Fruit fly (Drosophila melanogaster) whole organism, embryonic: Measurements from ENCODE around the gene SmD2.
A peak's percentile ranks its signal among the peaks of the same experiment; 100 is the strongest.

ENCODE experiments used
- Adf1 ChIP-seq: fragments of 200-800 bp; sonication (Bioruptor generic); IDR thresholded peaks from 2 replicates; pipeline ENCODE4 v1.3.6; 2022; ENCODE audit warnings: missing biosample characterization, missing genetic modification characterization
- Atf3 ChIP-seq: fragments of 200-800 bp; sonication (Bioruptor generic); optimal IDR thresholded peaks from 3 replicates; lab custom pipeline; 2016; ENCODE audit warnings: missing biosample characterization, missing genetic modification characterization
- Bgb ChIP-seq: fragments of 200-800 bp; sonication (Bioruptor generic); IDR thresholded peaks from 2 replicates; pipeline ENCODE4 v1.3.6; 2022; ENCODE audit warnings: missing biosample characterization, missing genetic modification characterization; ENCODE audit not compliant: partially characterized antibody
- CG11398 ChIP-seq: fragments of 200-800 bp; sonication (Bioruptor generic); optimal IDR thresholded peaks from 2 replicates; lab custom pipeline; 2016; ENCODE audit warnings: missing biosample characterization, missing genetic modification characterization
- CG12219 ChIP-seq: fragments of 200-800 bp; sonication (Bioruptor generic); optimal IDR thresholded peaks from 3 replicates; lab custom pipeline; 2018; ENCODE audit warnings: missing biosample characterization, mild to moderate bottlenecking, missing genetic modification characterization
- CG13123 ChIP-seq: fragments of 200-800 bp; sonication (Bioruptor generic); optimal IDR thresholded peaks from 2 replicates; lab custom pipeline; 2016; ENCODE audit warnings: missing biosample characterization, missing genetic modification characterization
- CG14710 ChIP-seq: fragments of 200-800 bp; sonication (Bioruptor generic); optimal IDR thresholded peaks from 3 replicates; lab custom pipeline; 2019; ENCODE audit warnings: missing biosample characterization, mild to moderate bottlenecking, missing genetic modification characterization, moderate library complexity
- CG14860 ChIP-seq: fragments of 200-800 bp; sonication (Bioruptor generic); IDR thresholded peaks from 3 replicates; pipeline ENCODE4 v1.3.6; 2022; ENCODE audit warnings: missing biosample characterization, missing genetic modification characterization; ENCODE audit not compliant: partially characterized antibody
- CG16813 ChIP-seq: fragments of 200-800 bp; sonication (Bioruptor generic); IDR thresholded peaks from 3 replicates; pipeline ENCODE4 v1.3.6; 2022; ENCODE audit warnings: missing biosample characterization, missing genetic modification characterization; ENCODE audit not compliant: partially characterized antibody
- CG17829 ChIP-seq: fragments of 200-800 bp; optimal IDR thresholded peaks from 2 replicates; lab custom pipeline; 2019; ENCODE audit warnings: missing biosample characterization, mild to moderate bottlenecking, missing genetic modification characterization, moderate library complexity
- CG17912 ChIP-seq: fragments of 200-800 bp; sonication (Bioruptor generic); optimal IDR thresholded peaks from 2 replicates; lab custom pipeline; 2018; ENCODE audit warnings: missing biosample characterization, mild to moderate bottlenecking, missing genetic modification characterization
- CG18011 ChIP-seq: fragments of 200-800 bp; sonication (Bioruptor generic); optimal IDR thresholded peaks from 2 replicates; lab custom pipeline; 2017; ENCODE audit warnings: missing biosample characterization, missing genetic modification characterization, mild to moderate bottlenecking, moderate library complexity, missing genotype
- CG18476 ChIP-seq: fragments of 200-800 bp; sonication (Bioruptor generic); optimal IDR thresholded peaks from 2 replicates; lab custom pipeline; 2016; ENCODE audit warnings: missing biosample characterization, mild to moderate bottlenecking, missing genetic modification characterization
- CG34376 ChIP-seq: fragments of 200-800 bp; sonication (Bioruptor generic); optimal IDR thresholded peaks from 2 replicates; lab custom pipeline; 2018; ENCODE audit warnings: missing biosample characterization, mild to moderate bottlenecking, missing genetic modification characterization
- CG9609 ChIP-seq: fragments of 200-800 bp; sonication (Bioruptor generic); optimal IDR thresholded peaks from 3 replicates; lab custom pipeline; 2016; ENCODE audit warnings: missing biosample characterization, missing genetic modification characterization
- CoRest ChIP-seq: fragments of 200-800 bp; sonication (Bioruptor generic); optimal IDR thresholded peaks from 3 replicates; lab custom pipeline; 2018; ENCODE audit warnings: missing biosample characterization, mild to moderate bottlenecking, missing genetic modification characterization, moderate library complexity
- Dip2 ChIP-seq: fragments of 200-800 bp; sonication (Bioruptor generic); IDR thresholded peaks from 2 replicates; pipeline ENCODE4 v1.3.6; 2022; ENCODE audit warnings: missing biosample characterization, missing genetic modification characterization
- Dll ChIP-seq: fragments of 200-800 bp; sonication (Bioruptor generic); IDR thresholded peaks from 4 replicates; pipeline ENCODE4 v1.3.6; 2022; ENCODE audit warnings: missing biosample characterization, missing genetic modification characterization; ENCODE audit not compliant: partially characterized antibody
- E2f1 ChIP-seq: fragments of 200-800 bp; sonication (Bioruptor generic); IDR thresholded peaks from 2 replicates; pipeline ENCODE4 v1.3.6; 2022; ENCODE audit warnings: missing biosample characterization, missing genetic modification characterization
- E2f2 ChIP-seq: fragments of 200-800 bp; sonication (Bioruptor generic); IDR thresholded peaks from 2 replicates; pipeline ENCODE4 v1.3.6; 2022; ENCODE audit warnings: missing biosample characterization, missing genetic modification characterization
- Ets97D ChIP-seq: fragments of 200-800 bp; sonication (Bioruptor generic); optimal IDR thresholded peaks from 3 replicates; lab custom pipeline; 2016; ENCODE audit warnings: missing biosample characterization, missing genetic modification characterization
- HHEX ChIP-seq: fragments of 200-800 bp; sonication (Bioruptor generic); optimal IDR thresholded peaks from 3 replicates; lab custom pipeline; 2017; ENCODE audit warnings: missing biosample characterization, mild to moderate bottlenecking, missing genetic modification characterization, missing genetic modification reagents
- HLH54F ChIP-seq: fragments of 200-800 bp; sonication (Bioruptor generic); optimal IDR thresholded peaks from 3 replicates; lab custom pipeline; 2016; ENCODE audit warnings: missing biosample characterization, missing genetic modification characterization
- Hr78 ChIP-seq, 2 experiments: fragments of 200-800 bp in 1 of 2; fragments of >200 bp in 1 of 2; sonication (Bioruptor generic) in 1 of 2; optimal IDR thresholded peaks; 2 replicates each; lab custom pipeline; 2017 to 2019; ENCODE audit warnings: missing biosample characterization in 2 of 2, missing genetic modification characterization in 2 of 2, mild to moderate bottlenecking in 1 of 2, moderate library complexity in 1 of 2
- Med ChIP-seq: fragments of 200-800 bp; sonication (Bioruptor generic); peaks from one replicate; lab custom pipeline; 2016; ENCODE audit warnings: missing biosample characterization, missing genetic modification characterization, mild to moderate bottlenecking, inconsistent platforms, moderate library complexity
- Nf-YB ChIP-seq: fragments of 200-800 bp; sonication (Bioruptor generic); optimal IDR thresholded peaks from 3 replicates; lab custom pipeline; 2019; ENCODE audit warnings: missing biosample characterization, mild to moderate bottlenecking, missing genetic modification characterization, moderate library complexity
- Poxn ChIP-seq: fragments of 200-800 bp; sonication (Bioruptor generic); IDR thresholded peaks from 2 replicates; pipeline ENCODE4 v1.3.6; 2022; ENCODE audit warnings: missing biosample characterization, missing genetic modification characterization
- Rfx ChIP-seq: fragments of 200-800 bp; sonication (Bioruptor generic); IDR thresholded peaks from 2 replicates; pipeline ENCODE4 v1.3.6; 2022; ENCODE audit warnings: missing biosample characterization, missing genetic modification characterization
- Trl ChIP-seq, 3 experiments: fragments of >200 bp in 2 of 3; fragments of 200-800 bp in 1 of 3; sonication (Bioruptor generic) in 1 of 3; optimal IDR thresholded peaks; 2 replicates in 1 of 3; 3 replicates in 2 of 3; lab custom pipeline; 2016 to 2017; ENCODE audit warnings: missing biosample characterization in 1 of 3, missing genetic modification characterization in 1 of 3
- Xrp1 ChIP-seq: fragments of 200-800 bp; sonication (Bioruptor generic); IDR thresholded peaks from 2 replicates; pipeline ENCODE4 v1.3.6; 2022; ENCODE audit warnings: missing biosample characterization, missing genetic modification characterization
- amos ChIP-seq: fragments of 200-800 bp; sonication (Bioruptor generic); IDR thresholded peaks from 2 replicates; pipeline ENCODE4 v1.3.6; 2022; ENCODE audit warnings: missing biosample characterization, missing genetic modification characterization; ENCODE audit not compliant: partially characterized antibody
- ato ChIP-seq: fragments of 200-800 bp; sonication (Bioruptor generic); IDR thresholded peaks from 2 replicates; pipeline ENCODE4 v1.3.6; 2022; ENCODE audit warnings: missing biosample characterization, missing genetic modification characterization; ENCODE audit not compliant: partially characterized antibody
- cwo ChIP-seq: fragments of 200-800 bp; sonication (Bioruptor generic); optimal IDR thresholded peaks from 3 replicates; lab custom pipeline; 2017; ENCODE audit warnings: missing biosample characterization, missing genetic modification characterization, mild to moderate bottlenecking, moderate library complexity, missing genetic modification reagents
- fd102C ChIP-seq: fragments of 200-800 bp; sonication (Bioruptor generic); optimal IDR thresholded peaks from 2 replicates; lab custom pipeline; 2018; ENCODE audit warnings: missing biosample characterization, mild to moderate bottlenecking, missing genetic modification characterization, moderate library complexity
- fu2 ChIP-seq: fragments of 200-800 bp; sonication (Bioruptor generic); optimal IDR thresholded peaks from 2 replicates; lab custom pipeline; 2016; ENCODE audit warnings: missing biosample characterization, missing genetic modification characterization
- grau ChIP-seq: fragments of 200-800 bp; optimal IDR thresholded peaks from 3 replicates; lab custom pipeline; 2019; ENCODE audit warnings: missing biosample characterization, mild to moderate bottlenecking, missing genetic modification characterization, moderate library complexity
- gt ChIP-seq: fragments of 200-800 bp; sonication (Bioruptor generic); IDR thresholded peaks from 2 replicates; pipeline ENCODE4 v1.3.6; 2022; ENCODE audit warnings: missing biosample characterization, missing genetic modification characterization
- hbn ChIP-seq: fragments of 200-800 bp; sonication (Bioruptor generic); IDR thresholded peaks from 2 replicates; pipeline ENCODE4 v1.3.6; 2022; ENCODE audit warnings: missing biosample characterization, missing genetic modification characterization; ENCODE audit not compliant: partially characterized antibody
- hth ChIP-seq: fragments of >200 bp; optimal IDR thresholded peaks from 2 replicates; lab custom pipeline; 2017; ENCODE audit warnings: inconsistent platforms
- klu ChIP-seq: fragments of 200-800 bp; sonication (Bioruptor generic); IDR thresholded peaks from 2 replicates; pipeline ENCODE4 v1.3.6; 2022; ENCODE audit warnings: missing biosample characterization, missing genetic modification characterization
- mld ChIP-seq: fragments of 200-800 bp; sonication (Bioruptor generic); IDR thresholded peaks from 3 replicates; pipeline ENCODE4 v1.3.6; 2022; ENCODE audit warnings: missing biosample characterization, missing genetic modification characterization; ENCODE audit not compliant: partially characterized antibody
- nmo ChIP-seq: fragments of 200-800 bp; sonication (Bioruptor generic); optimal IDR thresholded peaks from 2 replicates; lab custom pipeline; 2018; ENCODE audit warnings: missing biosample characterization, mild to moderate bottlenecking, missing genetic modification characterization, moderate library complexity
- nom ChIP-seq: fragments of 200-800 bp; sonication (Bioruptor generic); optimal IDR thresholded peaks from 2 replicates; lab custom pipeline; 2017; ENCODE audit warnings: missing biosample characterization, missing genetic modification characterization, mild to moderate bottlenecking, moderate library complexity, missing genetic modification reagents
- peb ChIP-seq: fragments of 200-800 bp; sonication (Bioruptor generic); IDR thresholded peaks from 2 replicates; pipeline ENCODE4 v1.3.6; 2022; ENCODE audit warnings: missing biosample characterization, missing genetic modification characterization
- sc ChIP-seq, 3 experiments: fragments of >200 bp in 2 of 3; fragments of 200-800 bp in 1 of 3; sonication (Bioruptor generic) in 1 of 3; optimal IDR thresholded peaks; 2 replicates in 2 of 3; 3 replicates in 1 of 3; lab custom pipeline; 2017; ENCODE audit warnings: mild to moderate bottlenecking in 1 of 3, missing biosample characterization in 1 of 3, missing genetic modification characterization in 1 of 3, missing genetic modification reagents in 1 of 3
- slbo ChIP-seq: fragments of 200-800 bp; sonication (Bioruptor generic); IDR thresholded peaks from 2 replicates; pipeline ENCODE4 v1.3.6; 2022; ENCODE audit warnings: missing biosample characterization, missing genetic modification characterization
- stwl ChIP-seq: fragments of 200-800 bp; sonication (Bioruptor generic); optimal IDR thresholded peaks from 3 replicates; lab custom pipeline; 2018; ENCODE audit warnings: missing biosample characterization, mild to moderate bottlenecking, missing genetic modification characterization, moderate library complexity

Gene SmD2

DNA sequence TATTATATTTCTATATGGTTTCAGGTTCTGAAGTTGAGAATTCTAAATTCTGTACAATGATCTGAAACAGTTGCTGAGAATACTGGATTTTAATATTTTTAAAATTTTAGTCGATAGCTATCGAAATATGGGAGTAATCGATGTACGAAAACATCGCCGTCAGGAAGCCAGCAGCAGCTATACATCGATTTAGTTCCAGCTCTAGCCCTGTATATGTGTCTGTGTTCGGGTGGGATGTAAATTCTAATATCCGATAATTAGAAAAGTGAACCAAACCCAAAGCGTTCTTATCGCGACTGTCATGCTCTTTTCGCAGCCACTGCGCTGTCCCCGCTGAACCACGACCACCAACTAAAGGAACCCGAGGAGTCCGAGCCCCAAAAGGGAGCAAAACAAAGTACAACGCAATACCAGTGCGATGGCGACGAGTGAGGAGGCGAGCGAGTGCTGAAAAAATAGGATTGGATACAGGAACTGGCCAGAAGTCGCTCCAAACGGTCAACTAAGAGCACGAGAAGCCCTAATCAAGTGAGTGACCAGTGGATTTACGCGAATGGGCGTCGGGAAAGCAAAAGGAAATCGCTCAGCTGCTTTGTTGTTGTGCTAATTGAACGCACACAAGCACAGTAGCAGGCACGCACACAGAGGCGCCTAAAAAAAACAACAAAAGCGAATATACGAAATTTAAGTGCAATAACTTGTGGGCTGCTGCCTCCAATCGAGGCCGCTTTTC, 37.2 kb upstream of the SmD2 start, which contains the start of gene gzl (continued):
- TF ChIP-seq ato (GFP tag; lab: Robert Waterston, UW) (peak; percentile 96), nmo (GFP tag; lab: Kevin White, UChicago) (peak; percentile 28), Bgb (peak; percentile 98), CG12219 (GFP tag; lab: Kevin White, UChicago) (no peak), Dip2 (GFP tag; lab: Robert Waterston, UW) (no peak), CoRest (tag; lab: Kevin White, UChicago) (peak; percentile 27), HHEX (GFP tag; lab: Kevin White, UChicago) (no peak), Atf3 (no peak), CG17829 (tag; lab: Kevin White, UChicago) (peak; percentile 21), Med (GFP tag; lab: Kevin White, UChicago) (peak; percentile 87), CG11398 (GFP tag; lab: Kevin White, UChicago) (no peak), Hr78 (GFP tag; optimal IDR thresholded peaks at IDR 0.05; lab: Kevin White, UChicago) (no peak), CG18476 (GFP tag; lab: Kevin White, UChicago) (no peak), E2f1 (no peak), E2f2 (GFP tag; lab: Robert Waterston, UW) (peak; percentile 70), CG16813 (GFP tag; lab: Robert Waterston, UW) (peak; percentile 97), Rfx (GFP tag; lab: Robert Waterston, UW) (peak; percentile 49), Xrp1 (GFP tag; lab: Robert Waterston, UW) (peak; percentile 19; the same call in 1 of the 2 replicates), CG13123 (no peak), CG9609 (no peak), hth (lab: Kevin White, UChicago) (no peak), CG14710 (tag; lab: Kevin White, UChicago) (peak; percentile 42), stwl (tag; lab: Kevin White, UChicago) (peak; percentile 68), Dll (GFP tag; lab: Robert Waterston, UW) (peak; percentile 94), CG17912 (GFP tag; lab: Kevin White, UChicago) (peak; percentile 1), hbn (GFP tag; lab: Robert Waterston, UW) (peak; percentile 97), Adf1 (GFP tag; lab: Robert Waterston, UW) (peak; percentile 30; the same call in 1 of the 2 replicates), CG14860 (GFP tag; lab: Robert Waterston, UW) (peak; percentile 96), amos (GFP tag; lab: Robert Waterston, UW) (peak; percentile 99), fu2 (no peak), mld (peak; percentile 94), slbo (GFP tag; lab: Robert Waterston, UW) (peak; percentile 13; the same call in 1 of the 2 replicates), HLH54F (GFP tag; lab: Kevin White, UChicago) (no peak), CG18011 (no peak), Nf-YB (no peak), peb (GFP tag; lab: Robert Waterston, UW) (no peak), gt (GFP tag; lab: Robert Waterston, UW) (no peak), fd102C (no peak), Poxn (GFP tag; lab: Robert Waterston, UW) (no peak), klu (no peak), cwo (GFP tag; lab: Kevin White, UChicago) (peak; percentile 35), sc (optimal IDR thresholded peaks at IDR 0.05; lab: Kevin White, UChicago) (no peak), sc (GFP tag; optimal IDR thresholded peaks at IDR 0.05; lab: Kevin White, UChicago) (no peak), nom (GFP tag; lab: Kevin White, UChicago) (peak; percentile 18), CG34376 (GFP tag; lab: Kevin White, UChicago) (peak; percentile 10), grau (tag; lab: Kevin White, UChicago) (no peak), Ets97D (peak; percentile 43), Trl (optimal IDR thresholded peaks at IDR 0.05; lab: Kevin White, UChicago) (no peak), Trl (GFP tag; optimal IDR thresholded peaks at IDR 0.05; lab: Kevin White, UChicago) (no peak)
